Worm (Caenorhabditis elegans) whole organism, early embryonic: ENCODE results near the gene Y55D5A.3.

Experiments
- B0310.2 ChIP-seq: sonication (generic microtip); optimal IDR thresholded peaks from 2 replicates; lab custom pipeline; 2016; ENCODE audit warnings: mild to moderate bottlenecking, missing genetic modification characterization, missing compliant biosample characterization
- F13C5.2 ChIP-seq: sonication (generic microtip); optimal IDR thresholded peaks from 2 replicates; lab custom pipeline; 2017; ENCODE audit warnings: mild to moderate bottlenecking, missing genetic modification characterization, inconsistent platforms, missing compliant biosample characterization
- aly-1 ChIP-seq: sonication (generic microtip); optimal IDR thresholded peaks from 2 replicates; lab custom pipeline; 2016; ENCODE audit warnings: missing genetic modification characterization, missing compliant biosample characterization
- ama-1 ChIP-seq: fragments of 150-350 bp; optimal IDR thresholded peaks from 2 replicates; lab custom pipeline; 2014
- ceh-13 ChIP-seq: fragments of 200-800 bp; sonication (Bioruptor generic); optimal IDR thresholded peaks from 2 replicates; lab custom pipeline; 2018; ENCODE audit warnings: mild to moderate bottlenecking, missing genetic modification characterization, missing compliant biosample characterization
- ceh-36 ChIP-seq: sonication (generic microtip); optimal IDR thresholded peaks from 2 replicates; lab custom pipeline; 2016; ENCODE audit warnings: missing genetic modification characterization, inconsistent platforms, missing compliant biosample characterization
- ets-7 ChIP-seq: sonication (generic microtip); optimal IDR thresholded peaks from 2 replicates; lab custom pipeline; 2016; ENCODE audit warnings: missing genotype, missing genetic modification characterization, missing compliant biosample characterization
- flt-1 ChIP-seq: fragments of 200-800 bp; sonication (Bioruptor generic); IDR thresholded peaks from 2 replicates; pipeline ENCODE4 v1.3.6; 2022; ENCODE audit warnings: missing genetic modification characterization, missing compliant biosample characterization
- hmbx-1 ChIP-seq: sonication (generic microtip); optimal IDR thresholded peaks from 2 replicates; lab custom pipeline; 2016; ENCODE audit warnings: mild to moderate bottlenecking, missing genetic modification characterization, missing compliant biosample characterization
- hmg-4 ChIP-seq: fragments of 200-800 bp; sonication (Bioruptor generic); optimal IDR thresholded peaks from 2 replicates; lab custom pipeline; 2018; ENCODE audit warnings: mild to moderate bottlenecking, missing genetic modification characterization, missing compliant biosample characterization
- hnd-1 ChIP-seq: sonication (generic microtip); optimal IDR thresholded peaks from 2 replicates; lab custom pipeline; 2016; ENCODE audit warnings: missing genetic modification characterization, missing compliant biosample characterization
- pes-1 ChIP-seq: fragments of 200-800 bp; sonication (Bioruptor generic); IDR thresholded peaks from 2 replicates; pipeline ENCODE4 v1.3.6; 2022; ENCODE audit warnings: missing genetic modification reagents, missing genetic modification characterization, missing compliant biosample characterization
- scrt-1 ChIP-seq: fragments of 200-800 bp; sonication (Bioruptor generic); IDR thresholded peaks from 2 replicates; pipeline ENCODE4 v1.3.6; 2022; ENCODE audit warnings: missing genetic modification characterization, missing compliant biosample characterization
- sea-1 ChIP-seq: fragments of 200-800 bp; sonication (Bioruptor generic); conservative IDR thresholded peaks from 2 replicates; pipeline ENCODE4 v1.3.6; 2022; ENCODE audit warnings: missing genetic modification characterization, missing compliant biosample characterization
- tbx-11 ChIP-seq: fragments of 200-800 bp; sonication (Bioruptor generic); IDR thresholded peaks from 2 replicates; pipeline ENCODE4 v1.3.6; 2022; ENCODE audit warnings: missing genetic modification characterization, missing compliant biosample characterization
- tbx-37 ChIP-seq: fragments of 200-800 bp; sonication (Bioruptor generic); conservative IDR thresholded peaks from 2 replicates; pipeline ENCODE4 v1.3.6; 2022; ENCODE audit warnings: missing genetic modification reagents, missing genetic modification characterization, missing compliant biosample characterization
- tra-4 ChIP-seq: sonication (generic microtip); optimal IDR thresholded peaks from 2 replicates; lab custom pipeline; 2017; ENCODE audit warnings: missing genetic modification characterization, missing compliant biosample characterization

The Y55D5A.3 gene

ce11 chrIII:2989957-2990356 is 14.4 kb upstream of the Y55D5A.3 start, which contains the start of gene Y55D5A.4:
Y55D5A.4 (minus strand) TSS chrIII:2990057.
- TF ChIP-seq ceh-13 (GFP tag; lab: Kevin White, UChicago), result no peak
- no peak for TF ChIP-seq sea-1
- TF ChIP-seq scrt-1 (GFP tag; lab: Robert Waterston, UW), result no peak
- TF ChIP-seq F13C5.2 (tag; lab: Kevin White, UChicago), result no peak
- TF ChIP-seq tbx-37 (GFP tag; lab: Robert Waterston, UW), result no peak
- TF ChIP-seq hnd-1 (tag; lab: Kevin White, UChicago), result no peak
- no peak for TF ChIP-seq hmbx-1 (tag; lab: Kevin White, UChicago)
- TF ChIP-seq B0310.2 (tag; lab: Kevin White, UChicago), result no peak
- TF ChIP-seq hmg-4, result no peak
- TF ChIP-seq tbx-11, result no peak
- TF ChIP-seq tra-4 (tag; lab: Kevin White, UChicago), result no peak
- no peak for TF ChIP-seq ceh-36 (tag; lab: Kevin White, UChicago)
- no peak for TF ChIP-seq ama-1 (lab: Kevin White, UChicago)
- TF ChIP-seq ets-7 (tag; lab: Kevin White, UChicago), result no peak
- no peak for TF ChIP-seq flt-1 (GFP tag; lab: Robert Waterston, UW)
- TF ChIP-seq pes-1 (GFP tag; lab: Robert Waterston, UW), result no peak
- TF ChIP-seq aly-1, result no peak

- TF ChIP-seq tbx-11 (no peak), ets-7 (tag; lab: Kevin White, UChicago) (no peak), tbx-37 (GFP tag; lab: Robert Waterston, UW) (no peak), ama-1 (lab: Kevin White, UChicago) (no peak), aly-1 (no peak), tra-4 (tag; lab: Kevin White, UChicago) (no peak), B0310.2 (tag; lab: Kevin White, UChicago) (no peak), ceh-13 (GFP tag; lab: Kevin White, UChicago) (no peak), sea-1 (no peak), F13C5.2 (tag; lab: Kevin White, UChicago) (no peak), hmg-4 (no peak), ceh-36 (tag; lab: Kevin White, UChicago) (no peak), hmbx-1 (tag; lab: Kevin White, UChicago) (no peak)
Measured at ce11 chrIII:2983044-2983443, 7.5 kb upstream of the Y55D5A.3 start.

- TF ChIP-seq ets-7 (tag; lab: Kevin White, UChicago) (no peak), tra-4 (tag; lab: Kevin White, UChicago) (no peak), tbx-37 (GFP tag; lab: Robert Waterston, UW) (no peak), hnd-1 (tag; lab: Kevin White, UChicago) (no peak), scrt-1 (GFP tag; lab: Robert Waterston, UW) (no peak), hmbx-1 (tag; lab: Kevin White, UChicago) (no peak), B0310.2 (tag; lab: Kevin White, UChicago) (no peak), tbx-11 (no peak), flt-1 (GFP tag; lab: Robert Waterston, UW) (no peak), ceh-36 (tag; lab: Kevin White, UChicago) (no peak), hmg-4 (no peak), F13C5.2 (tag; lab: Kevin White, UChicago) (no peak)
Measured at ce11 chrIII:2982109-2982508, 6.5 kb upstream of the Y55D5A.3 start, which contains the start of gene Y55D5A.1. Y55D5A.1 (plus strand) TSS chrIII:2982409.

- no peak for TF ChIP-seq aly-1
- TF ChIP-seq tbx-37 (GFP tag; lab: Robert Waterston, UW), result no peak
- TF ChIP-seq sea-1, result no peak
- no peak for TF ChIP-seq tbx-11
- no peak for TF ChIP-seq ceh-13 (GFP tag; lab: Kevin White, UChicago)
- TF ChIP-seq ceh-36 (tag; lab: Kevin White, UChicago), result no peak
Measured at ce11 chrIII:2980927-2981326, 5.3 kb upstream of the Y55D5A.3 start.

ce11 chrIII:2976176-2976575 is 587 bp upstream of the Y55D5A.3 start:
- no peak for TF ChIP-seq scrt-1 (GFP tag; lab: Robert Waterston, UW)
- TF ChIP-seq B0310.2 (tag; lab: Kevin White, UChicago), result no peak
- TF ChIP-seq flt-1 (GFP tag; lab: Robert Waterston, UW), result no peak
- TF ChIP-seq tra-4 (tag; lab: Kevin White, UChicago), result no peak
- no peak for TF ChIP-seq ama-1 (lab: Kevin White, UChicago)
- TF ChIP-seq hnd-1 (tag; lab: Kevin White, UChicago), result no peak
- no peak for TF ChIP-seq sea-1
- no peak for TF ChIP-seq ets-7 (tag; lab: Kevin White, UChicago)
- TF ChIP-seq tbx-37 (GFP tag; lab: Robert Waterston, UW), result no peak
- no peak for TF ChIP-seq F13C5.2 (tag; lab: Kevin White, UChicago)
- no peak for TF ChIP-seq ceh-36 (tag; lab: Kevin White, UChicago)
- TF ChIP-seq hmg-4, result no peak
- no peak for TF ChIP-seq hmbx-1 (tag; lab: Kevin White, UChicago)
- no peak for TF ChIP-seq tbx-11
- no peak for TF ChIP-seq pes-1 (GFP tag; lab: Robert Waterston, UW)
- TF ChIP-seq ceh-13 (GFP tag; lab: Kevin White, UChicago), result no peak
- TF ChIP-seq aly-1, result no peak

- TF ChIP-seq pes-1 (GFP tag; lab: Robert Waterston, UW) (no peak), B0310.2 (tag; lab: Kevin White, UChicago) (no peak), tbx-11 (no peak), F13C5.2 (tag; lab: Kevin White, UChicago) (no peak), scrt-1 (GFP tag; lab: Robert Waterston, UW) (no peak), hnd-1 (tag; lab: Kevin White, UChicago) (no peak), tra-4 (tag; lab: Kevin White, UChicago) (no peak), hmg-4 (no peak), flt-1 (GFP tag; lab: Robert Waterston, UW) (no peak), aly-1 (no peak), ama-1 (lab: Kevin White, UChicago) (no peak), sea-1 (no peak), ceh-13 (GFP tag; lab: Kevin White, UChicago) (no peak)
Measured at ce11 chrIII:2972977-2973376, 2.6 kb downstream of the Y55D5A.3 start.

- no peak for TF ChIP-seq F13C5.2 (tag; lab: Kevin White, UChicago)
- no peak for TF ChIP-seq tbx-37 (GFP tag; lab: Robert Waterston, UW)
- TF ChIP-seq aly-1, result no peak
- TF ChIP-seq hmg-4, result no peak
- TF ChIP-seq ets-7 (tag; lab: Kevin White, UChicago), result no peak
- TF ChIP-seq hnd-1 (tag; lab: Kevin White, UChicago), result no peak
- no peak for TF ChIP-seq pes-1 (GFP tag; lab: Robert Waterston, UW)
- no peak for TF ChIP-seq ceh-36 (tag; lab: Kevin White, UChicago)
- TF ChIP-seq sea-1, result no peak
- no peak for TF ChIP-seq scrt-1 (GFP tag; lab: Robert Waterston, UW)
- TF ChIP-seq ama-1 (lab: Kevin White, UChicago), result no peak
- no peak for TF ChIP-seq B0310.2 (tag; lab: Kevin White, UChicago)
- no peak for TF ChIP-seq ceh-13 (GFP tag; lab: Kevin White, UChicago)
- TF ChIP-seq tbx-11, result no peak
- no peak for TF ChIP-seq hmbx-1 (tag; lab: Kevin White, UChicago)
- TF ChIP-seq flt-1 (GFP tag; lab: Robert Waterston, UW), result no peak
- TF ChIP-seq tra-4 (tag; lab: Kevin White, UChicago), result no peak
Measured at ce11 chrIII:2970251-2970650, 5.3 kb downstream of the Y55D5A.3 start.
